Fruit fly (Drosophila melanogaster) whole organism, embryonic: ENCODE measurements around the gene CG15894.

Experiments used
- Blimp-1 ChIP-seq: fragments of 200-800 bp; sonication (Bioruptor generic); optimal IDR thresholded peaks from 3 replicates; lab custom pipeline; 2018; ENCODE audit warnings: missing biosample characterization, missing genetic modification characterization, mild to moderate bottlenecking, moderate library complexity, missing genetic modification reagents
- CG11695 ChIP-seq: fragments of 200-800 bp; sonication (Bioruptor generic); IDR thresholded peaks from 3 replicates; pipeline ENCODE4 v1.3.6; 2022; ENCODE audit warnings: missing biosample characterization, missing genetic modification characterization
- CG12219 ChIP-seq: fragments of 200-800 bp; sonication (Bioruptor generic); optimal IDR thresholded peaks from 3 replicates; lab custom pipeline; 2018; ENCODE audit warnings: missing biosample characterization, mild to moderate bottlenecking, missing genetic modification characterization
- CG12659 ChIP-seq: fragments of 200-800 bp; sonication (Bioruptor generic); optimal IDR thresholded peaks from 3 replicates; lab custom pipeline; 2017; ENCODE audit warnings: mild to moderate bottlenecking, missing biosample characterization, missing genetic modification reagents, missing genetic modification characterization
- CG17385 ChIP-seq: fragments of 200-800 bp; sonication (Bioruptor generic); optimal IDR thresholded peaks from 3 replicates; lab custom pipeline; 2018; ENCODE audit warnings: missing biosample characterization, mild to moderate bottlenecking, missing genetic modification characterization
- CG3065 ChIP-seq: fragments of 200-800 bp; sonication (Bioruptor generic); optimal IDR thresholded peaks from 2 replicates; lab custom pipeline; 2016; ENCODE audit warnings: missing biosample characterization, missing genetic modification characterization
- CG31224 ChIP-seq: fragments of 200-800 bp; sonication (Bioruptor generic); IDR thresholded peaks from 2 replicates; pipeline ENCODE4 v1.3.6; 2022; ENCODE audit warnings: missing biosample characterization, missing genetic modification characterization
- CG34376 ChIP-seq: fragments of 200-800 bp; sonication (Bioruptor generic); optimal IDR thresholded peaks from 2 replicates; lab custom pipeline; 2018; ENCODE audit warnings: missing biosample characterization, mild to moderate bottlenecking, missing genetic modification characterization
- CG3838 ChIP-seq: fragments of 200-800 bp; sonication (Bioruptor generic); optimal IDR thresholded peaks from 3 replicates; lab custom pipeline; 2016; ENCODE audit warnings: missing biosample characterization, missing genetic modification characterization
- CG42726 ChIP-seq: fragments of 200-800 bp; sonication (Bioruptor generic); IDR thresholded peaks from 2 replicates; pipeline ENCODE4 v1.3.6; 2022; ENCODE audit warnings: missing biosample characterization, missing genetic modification characterization; ENCODE audit not compliant: partially characterized antibody
- CG4328 ChIP-seq: fragments of 200-800 bp; sonication (Bioruptor generic); optimal IDR thresholded peaks from 3 replicates; lab custom pipeline; 2017; ENCODE audit warnings: missing biosample characterization, missing genetic modification reagents, missing genetic modification characterization
- CG43689 ChIP-seq: fragments of 200-800 bp; sonication (Bioruptor generic); IDR thresholded peaks from 2 replicates; pipeline ENCODE4 v1.3.6; 2022; ENCODE audit warnings: missing biosample characterization, missing genetic modification characterization
- CG4424 ChIP-seq: fragments of 200-800 bp; sonication (Bioruptor generic); optimal IDR thresholded peaks from 3 replicates; lab custom pipeline; 2016; ENCODE audit warnings: missing biosample characterization, missing genetic modification characterization
- CG6689 ChIP-seq: fragments of 200-800 bp; sonication (Bioruptor generic); IDR thresholded peaks from 2 replicates; pipeline ENCODE4 v1.3.6; 2022; ENCODE audit warnings: missing biosample characterization, missing genetic modification characterization
- CG8924 ChIP-seq: fragments of 200-800 bp; optimal IDR thresholded peaks from 3 replicates; lab custom pipeline; 2019; ENCODE audit warnings: missing biosample characterization, mild to moderate bottlenecking, missing genetic modification characterization, moderate library complexity
- CG9437 ChIP-seq: fragments of 200-800 bp; sonication (Bioruptor generic); optimal IDR thresholded peaks from 2 replicates; lab custom pipeline; 2018; ENCODE audit warnings: missing biosample characterization, mild to moderate bottlenecking, missing genetic modification characterization
- Chrac-16 ChIP-seq: fragments of 200-800 bp; sonication (Bioruptor generic); optimal IDR thresholded peaks from 3 replicates; lab custom pipeline; 2016; ENCODE audit warnings: missing biosample characterization, missing genetic modification characterization
- Ets97D ChIP-seq: fragments of 200-800 bp; sonication (Bioruptor generic); optimal IDR thresholded peaks from 3 replicates; lab custom pipeline; 2016; ENCODE audit warnings: missing biosample characterization, missing genetic modification characterization
- HLH54F ChIP-seq: fragments of 200-800 bp; sonication (Bioruptor generic); optimal IDR thresholded peaks from 3 replicates; lab custom pipeline; 2016; ENCODE audit warnings: missing biosample characterization, missing genetic modification characterization
- HLHmδ ChIP-seq: fragments of 200-800 bp; sonication (Bioruptor generic); optimal IDR thresholded peaks from 2 replicates; lab custom pipeline; 2018; ENCODE audit warnings: missing biosample characterization, mild to moderate bottlenecking, missing genetic modification characterization, moderate library complexity
- HmgD ChIP-seq: fragments of 200-800 bp; sonication (Bioruptor generic); optimal IDR thresholded peaks from 3 replicates; lab custom pipeline; 2016; ENCODE audit warnings: missing biosample characterization, missing genetic modification characterization
- Hr3 ChIP-seq: fragments of 200-800 bp; sonication (Bioruptor generic); optimal IDR thresholded peaks from 3 replicates; lab custom pipeline; 2016; ENCODE audit warnings: missing biosample characterization, missing genetic modification characterization
- Lhr ChIP-seq: fragments of 200-800 bp; sonication (Bioruptor generic); optimal IDR thresholded peaks from 3 replicates; lab custom pipeline; 2017; ENCODE audit warnings: mild to moderate bottlenecking, missing biosample characterization, missing genetic modification reagents, missing genetic modification characterization
- Lim3 ChIP-seq: fragments of 200-800 bp; sonication (Bioruptor generic); IDR thresholded peaks from 2 replicates; pipeline ENCODE4 v1.3.6; 2022; ENCODE audit warnings: missing biosample characterization, missing genetic modification characterization
- MTF-1 ChIP-seq: fragments of 200-800 bp; sonication (Bioruptor generic); optimal IDR thresholded peaks from 2 replicates; lab custom pipeline; 2018; ENCODE audit warnings: missing biosample characterization, mild to moderate bottlenecking, missing genetic modification characterization, borderline replicate concordance
- Med ChIP-seq: fragments of 200-800 bp; sonication (Bioruptor generic); peaks from one replicate; lab custom pipeline; 2016; ENCODE audit warnings: missing biosample characterization, missing genetic modification characterization, mild to moderate bottlenecking, inconsistent platforms, moderate library complexity
- Rfx ChIP-seq: fragments of 200-800 bp; sonication (Bioruptor generic); IDR thresholded peaks from 2 replicates; pipeline ENCODE4 v1.3.6; 2022; ENCODE audit warnings: missing biosample characterization, missing genetic modification characterization
- Six4 ChIP-seq: fragments of 200-800 bp; sonication (Bioruptor generic); optimal IDR thresholded peaks from 2 replicates; lab custom pipeline; 2016; ENCODE audit warnings: missing biosample characterization, missing genetic modification characterization
- Sry-δ ChIP-seq: fragments of 200-800 bp; sonication (Bioruptor generic); optimal IDR thresholded peaks from 2 replicates; lab custom pipeline; 2016; ENCODE audit warnings: missing biosample characterization, missing genetic modification characterization
- Xrp1 ChIP-seq: fragments of 200-800 bp; sonication (Bioruptor generic); IDR thresholded peaks from 2 replicates; pipeline ENCODE4 v1.3.6; 2022; ENCODE audit warnings: missing biosample characterization, missing genetic modification characterization
- YL-1 ChIP-seq: fragments of 200-800 bp; sonication (Bioruptor generic); optimal IDR thresholded peaks from 3 replicates; lab custom pipeline; 2017; ENCODE audit warnings: missing biosample characterization, mild to moderate bottlenecking, missing genetic modification characterization
- al ChIP-seq: fragments of 200-800 bp; sonication (Bioruptor generic); IDR thresholded peaks from 2 replicates; pipeline ENCODE4 v1.3.6; 2022; ENCODE audit warnings: missing biosample characterization, missing genetic modification characterization
- chinmo ChIP-seq: fragments of 200-800 bp; sonication (Bioruptor generic); IDR thresholded peaks from 4 replicates; pipeline ENCODE4 v1.3.6; 2022; ENCODE audit warnings: missing biosample characterization, missing genetic modification characterization; ENCODE audit not compliant: partially characterized antibody
- croc ChIP-seq: fragments of 200-800 bp; sonication (Bioruptor generic); conservative IDR thresholded peaks from 3 replicates; pipeline ENCODE4 v1.3.6; 2022; ENCODE audit warnings: missing biosample characterization, missing genetic modification characterization
- da ChIP-seq: fragments of 200-800 bp; sonication (Bioruptor generic); optimal IDR thresholded peaks from 2 replicates; lab custom pipeline; 2016; ENCODE audit warnings: missing biosample characterization, missing genetic modification characterization
- dysf ChIP-seq: fragments of 200-800 bp; sonication (Bioruptor generic); IDR thresholded peaks from 3 replicates; pipeline ENCODE4 v1.3.6; 2022; ENCODE audit warnings: missing biosample characterization, missing genetic modification characterization
- esg ChIP-seq: fragments of 200-800 bp; sonication (Bioruptor generic); conservative IDR thresholded peaks from 2 replicates; pipeline ENCODE4 v1.3.6; 2022; ENCODE audit warnings: missing biosample characterization, missing genetic modification characterization
- fd64A ChIP-seq: fragments of 200-800 bp; sonication (Bioruptor generic); optimal IDR thresholded peaks from 3 replicates; lab custom pipeline; 2018; ENCODE audit warnings: missing biosample characterization, mild to moderate bottlenecking, missing genetic modification characterization
- gro ChIP-seq: fragments of 200-800 bp; sonication (Bioruptor generic); optimal IDR thresholded peaks from 2 replicates; lab custom pipeline; 2016; ENCODE audit warnings: missing biosample characterization, missing genetic modification characterization
- gt ChIP-seq: fragments of 200-800 bp; sonication (Bioruptor generic); IDR thresholded peaks from 2 replicates; pipeline ENCODE4 v1.3.6; 2022; ENCODE audit warnings: missing biosample characterization, missing genetic modification characterization
- org-1 ChIP-seq: fragments of 200-800 bp; sonication (Bioruptor generic); optimal IDR thresholded peaks from 2 replicates; lab custom pipeline; 2017; ENCODE audit warnings: missing biosample characterization, missing genetic modification characterization
- sc ChIP-seq, 3 experiments: fragments of >200 bp in 2 of 3; fragments of 200-800 bp in 1 of 3; sonication (Bioruptor generic) in 1 of 3; optimal IDR thresholded peaks; 2 replicates in 2 of 3; 3 replicates in 1 of 3; lab custom pipeline; 2017; ENCODE audit warnings: mild to moderate bottlenecking in 1 of 3, missing biosample characterization in 1 of 3, missing genetic modification characterization in 1 of 3, missing genetic modification reagents in 1 of 3
- sima ChIP-seq: fragments of 200-800 bp; sonication (Bioruptor generic); optimal IDR thresholded peaks from 2 replicates; lab custom pipeline; 2016; ENCODE audit warnings: missing biosample characterization, missing genetic modification characterization
- sna ChIP-seq: fragments of 200-800 bp; sonication (Bioruptor generic); IDR thresholded peaks from 2 replicates; pipeline ENCODE4 v1.3.6; 2022; ENCODE audit warnings: missing biosample characterization, missing genetic modification characterization; ENCODE audit not compliant: partially characterized antibody
- so ChIP-seq: fragments of 200-800 bp; sonication (Bioruptor generic); IDR thresholded peaks from 3 replicates; pipeline ENCODE4 v1.3.6; 2022; ENCODE audit warnings: missing biosample characterization, missing genetic modification characterization
- tio ChIP-seq: fragments of 200-800 bp; sonication (Bioruptor generic); optimal IDR thresholded peaks from 2 replicates; lab custom pipeline; 2017; ENCODE audit warnings: missing biosample characterization, missing genetic modification characterization, inconsistent platforms
- tup ChIP-seq: fragments of 200-800 bp; sonication (Bioruptor generic); optimal IDR thresholded peaks from 2 replicates; lab custom pipeline; 2016; ENCODE audit warnings: missing biosample characterization, mild to moderate bottlenecking, missing genetic modification characterization, moderate library complexity
- twi ChIP-seq: fragments of 200-800 bp; optimal IDR thresholded peaks from 2 replicates; lab custom pipeline; 2019; ENCODE audit warnings: missing biosample characterization, mild to moderate bottlenecking, missing genetic modification characterization, moderate library complexity
- vnd ChIP-seq: fragments of 200-800 bp; sonication (Bioruptor generic); IDR thresholded peaks from 3 replicates; pipeline ENCODE4 v1.3.6; 2022; ENCODE audit warnings: missing biosample characterization, missing genetic modification characterization; ENCODE audit not compliant: partially characterized antibody
- zen2 ChIP-seq: fragments of 200-800 bp; sonication (Bioruptor generic); IDR thresholded peaks from 3 replicates; pipeline ENCODE4 v1.3.6; 2022; ENCODE audit warnings: missing biosample characterization, missing genetic modification characterization; ENCODE audit not compliant: partially characterized antibody

CG15894 gene

DNA sequence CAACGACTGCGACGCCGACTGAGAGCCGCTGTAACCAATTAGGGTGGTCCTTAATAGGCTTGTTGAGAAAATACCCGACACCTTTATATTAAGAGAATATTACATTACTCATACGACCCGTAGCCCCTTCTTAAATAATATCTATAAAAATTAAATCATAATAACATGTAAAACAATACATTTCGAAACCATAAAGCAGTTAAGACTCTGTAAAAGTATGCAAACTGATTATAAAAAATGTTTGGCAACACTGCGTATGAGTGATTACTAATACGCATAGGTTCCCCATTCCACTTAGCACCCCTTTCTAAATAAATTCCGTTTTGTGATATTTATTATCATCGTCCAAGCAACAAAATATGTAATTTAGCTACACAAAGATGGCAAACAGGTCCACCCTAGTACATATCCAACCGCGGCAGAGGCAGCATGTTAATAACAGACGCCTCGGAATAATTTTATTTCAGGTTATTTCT is 31.6 kb downstream of the CG15894 start (continued):
- TF ChIP-seq CG9437 (GFP tag; lab: Kevin White, UChicago) (peak; percentile 71), org-1 (GFP tag; lab: Kevin White, UChicago) (peak; percentile 82), Lim3 (no peak), CG4328 (GFP tag; lab: Kevin White, UChicago) (peak; percentile 82), Chrac-16 (peak; percentile 48), CG3838 (GFP tag; lab: Kevin White, UChicago) (no peak), CG43689 (no peak), gro (GFP tag; lab: Kevin White, UChicago) (no peak), HLHmδ (GFP tag; lab: Kevin White, UChicago) (no peak), HmgD (GFP tag; lab: Kevin White, UChicago) (no peak), Xrp1 (GFP tag; lab: Robert Waterston, UW) (peak; percentile 66), CG4424 (peak; percentile 68), sc (optimal IDR thresholded peaks at IDR 0.05; lab: Kevin White, UChicago) (no peak), sc (GFP tag; optimal IDR thresholded peaks at IDR 0.05; lab: Kevin White, UChicago) (peak; percentile 54), CG8924 (tag; lab: Kevin White, UChicago) (peak; percentile 84), CG17385 (GFP tag; lab: Kevin White, UChicago) (peak; percentile 65), so (GFP tag; lab: Robert Waterston, UW) (peak; percentile 53; the same call in 2 of the 3 replicates), CG31224 (peak; percentile 49; the same call in 1 of the 2 replicates), sima (GFP tag; lab: Kevin White, UChicago) (no peak), Med (peak; percentile 81), CG12659 (GFP tag; lab: Kevin White, UChicago) (peak; percentile 87), YL-1 (peak; percentile 8), Hr3 (peak; percentile 34), Six4 (GFP tag; lab: Kevin White, UChicago) (peak; percentile 29), dysf (GFP tag; lab: Robert Waterston, UW) (peak; percentile 62), chinmo (GFP tag; lab: Robert Waterston, UW) (no peak), CG42726 (GFP tag; lab: Robert Waterston, UW) (no peak), CG6689 (peak; percentile 73), twi (tag; lab: Kevin White, UChicago) (peak; percentile 49), CG11695 (peak; percentile 80; the same call in 2 of the 3 replicates), al (GFP tag; lab: Robert Waterston, UW) (peak; percentile 57), tio (GFP tag; lab: Kevin White, UChicago) (peak; percentile 73), CG3065 (GFP tag; lab: Kevin White, UChicago) (no peak), Sry-δ (no peak), zen2 (GFP tag; lab: Robert Waterston, UW) (no peak), Ets97D (GFP tag; lab: Kevin White, UChicago) (no peak), Lhr (GFP tag; lab: Kevin White, UChicago) (peak; percentile 38), croc (peak; percentile 35; the same call in 1 of the 3 replicates), vnd (GFP tag; lab: Robert Waterston, UW) (no peak), fd64A (GFP tag; lab: Kevin White, UChicago) (peak; percentile 28), tup (GFP tag; lab: Kevin White, UChicago) (no peak), sna (GFP tag; lab: Robert Waterston, UW) (no peak), Rfx (GFP tag; lab: Robert Waterston, UW) (peak; percentile 67), da (GFP tag; lab: Kevin White, UChicago) (no peak), MTF-1 (GFP tag; lab: Kevin White, UChicago) (no peak), CG12219 (peak; percentile 53), gt (GFP tag; lab: Robert Waterston, UW) (no peak), CG34376 (GFP tag; lab: Kevin White, UChicago) (peak; percentile 64), HLH54F (GFP tag; lab: Kevin White, UChicago) (peak; percentile 31), Blimp-1 (GFP tag; lab: Kevin White, UChicago) (no peak), esg (GFP tag; lab: Robert Waterston, UW) (peak; percentile 56)
